Worm (Caenorhabditis elegans): Measurements from ENCODE around the gene ZK262.9.

- TF ChIP-seq ceh-58 (GFP tag; IDR thresholded peaks at IDR 0.05) (no peak), unc-130 (GFP tag; optimal IDR thresholded peaks at IDR 0.05) (no peak), rcor-1 (GFP tag; IDR thresholded peaks at IDR 0.05) (no peak), F37B4.10 (GFP tag; IDR thresholded peaks at IDR 0.05) (no peak), Y53F4B.3 (GFP tag; IDR thresholded peaks at IDR 0.05) (no peak), ccch-3 (GFP tag; optimal IDR thresholded peaks at IDR 0.05) (no peak), F33H1.4 (GFP tag; IDR thresholded peaks at IDR 0.05) (no peak), bed-1 (GFP tag; IDR thresholded peaks at IDR 0.05) (no peak), mcd-1 (GFP tag; IDR thresholded peaks at IDR 0.05) (no peak)
These were observed 1.5 kb upstream of the ZK262.9 start, which contains the start of gene ZK262.8 for ce11 chrV:18438081-18438480.

Measured in whole organism, young adult.